Fruit fly (Drosophila melanogaster): ENCODE measurements around the gene CG10657.
A peak's percentile ranks its signal among the peaks of the same experiment; 100 is the strongest.

The CG10657 gene

DNA sequence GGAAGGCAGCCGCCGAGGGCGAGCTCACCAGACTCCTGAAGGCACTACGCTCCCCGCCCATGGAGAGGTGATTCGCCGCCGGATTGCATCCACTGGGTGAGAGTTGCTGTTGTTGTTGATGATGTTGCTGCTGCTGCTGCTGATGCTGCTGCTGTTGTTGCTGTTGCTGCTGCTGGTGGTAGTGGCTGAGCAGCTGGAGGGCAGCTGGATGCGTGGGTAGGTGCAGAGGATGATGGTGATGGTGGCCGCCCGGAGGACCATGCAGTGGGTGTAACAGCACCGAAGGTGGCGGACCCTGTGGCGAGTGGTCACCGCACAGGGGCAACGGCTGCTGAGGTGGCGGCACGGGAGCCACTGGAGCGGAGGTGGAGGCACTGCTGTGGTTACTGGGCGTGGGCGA is 33.4 kb downstream of the CG10657 start:
- TF ChIP-seq Meics (GFP tag; optimal IDR thresholded peaks at IDR 0.05), result no peak
- no peak for TF ChIP-seq CG17359 (tag; optimal IDR thresholded peaks at IDR 0.05)
- 0 out of 3 replicates have a peak, but pooled peaks have one; percentile 13 for TF ChIP-seq CG11093 (GFP tag; IDR thresholded peaks at IDR 0.05)
- peak; percentile 71 for TF ChIP-seq CG8478 (optimal IDR thresholded peaks at IDR 0.05)
- TF ChIP-seq CG1529 (GFP tag; optimal IDR thresholded peaks at IDR 0.05), result no peak
- no peak for TF ChIP-seq Hey (tag; optimal IDR thresholded peaks at IDR 0.05)
- TF ChIP-seq Ets65A (GFP tag), result peak; percentile 81
- TF ChIP-seq dm (GFP tag; optimal IDR thresholded peaks at IDR 0.05), result no peak
- TF ChIP-seq NK7.1 (GFP tag; optimal IDR thresholded peaks at IDR 0.05), result no peak
- no peak for TF ChIP-seq PHDP (tag; optimal IDR thresholded peaks at IDR 0.05)
- no peak for TF ChIP-seq CG11560 (tag; IDR thresholded peaks at IDR 0.05)
- TF ChIP-seq Med (GFP tag), result peak; percentile 23
- no peak for TF ChIP-seq h (optimal IDR thresholded peaks at IDR 0.05)
- TF ChIP-seq CG3163 (GFP tag; optimal IDR thresholded peaks at IDR 0.05), result no peak
- no peak for TF ChIP-seq scrt (GFP tag; optimal IDR thresholded peaks at IDR 0.05)
- TF ChIP-seq emc (GFP tag; optimal IDR thresholded peaks at IDR 0.05), result no peak
- 0 out of 3 replicates have a peak, but pooled peaks have one; percentile 21 for TF ChIP-seq Dbx (GFP tag; IDR thresholded peaks at IDR 0.05)

dm6 chr3L:12461953-12462352 is 35.1 kb downstream of the CG10657 start:
- TF ChIP-seq fru (optimal IDR thresholded peaks at IDR 0.05), result no peak
- TF ChIP-seq ab (GFP tag; optimal IDR thresholded peaks at IDR 0.05), result no peak
- TF ChIP-seq vvl (GFP tag; IDR thresholded peaks at IDR 0.05), result 0 out of 2 replicates have a peak, but pooled peaks have one; percentile 27
- TF ChIP-seq bsh (GFP tag; optimal IDR thresholded peaks at IDR 0.05), result no peak
- TF ChIP-seq tup (GFP tag; optimal IDR thresholded peaks at IDR 0.05), result no peak
- no peak for TF ChIP-seq CG9609 (GFP tag; optimal IDR thresholded peaks at IDR 0.05)
- TF ChIP-seq CG2199 (GFP tag; IDR thresholded peaks at IDR 0.05), result no peak
- no peak for TF ChIP-seq HmgD (GFP tag; optimal IDR thresholded peaks at IDR 0.05)
- TF ChIP-seq Nf-YA (GFP tag; IDR thresholded peaks at IDR 0.05), result no peak
- no peak for TF ChIP-seq CG14014 (GFP tag; IDR thresholded peaks at IDR 0.05)
- TF ChIP-seq CG18011 (GFP tag; optimal IDR thresholded peaks at IDR 0.05), result no peak
- TF ChIP-seq al (GFP tag; IDR thresholded peaks at IDR 0.05), result no peak
- no peak for TF ChIP-seq seq (GFP tag; IDR thresholded peaks at IDR 0.05)
- peak; percentile 76 for TF ChIP-seq oc (tag; optimal IDR thresholded peaks at IDR 0.05)
- TF ChIP-seq cad (GFP tag; optimal IDR thresholded peaks at IDR 0.05), result no peak
- no peak for TF ChIP-seq dysf (GFP tag; IDR thresholded peaks at IDR 0.05)
- no peak for TF ChIP-seq CG3838 (GFP tag; optimal IDR thresholded peaks at IDR 0.05)
- TF ChIP-seq CG9797 (GFP tag; optimal IDR thresholded peaks at IDR 0.05), result no peak
- peak; percentile 97 for TF ChIP-seq abd-A (tag; optimal IDR thresholded peaks at IDR 0.05)
- TF ChIP-seq CG1529 (GFP tag; optimal IDR thresholded peaks at IDR 0.05), result no peak
- no peak for TF ChIP-seq CG16779 (GFP tag; IDR thresholded peaks at IDR 0.05)
- no peak for TF ChIP-seq ac (GFP tag; optimal IDR thresholded peaks at IDR 0.05)
- no peak for TF ChIP-seq Sox100B (GFP tag; optimal IDR thresholded peaks at IDR 0.05)
- TF ChIP-seq CG16813 (GFP tag; IDR thresholded peaks at IDR 0.05; ENCODE audit: partially characterized antibody), result no peak
- TF ChIP-seq Opbp (GFP tag; IDR thresholded peaks at IDR 0.05; ENCODE audit: partially characterized antibody), result no peak
- no peak for TF ChIP-seq CG3407 (GFP tag; optimal IDR thresholded peaks at IDR 0.05)
- no peak for TF ChIP-seq CG13296 (GFP tag; optimal IDR thresholded peaks at IDR 0.05)
- peak; percentile 77 for TF ChIP-seq Blimp-1 (GFP tag; optimal IDR thresholded peaks at IDR 0.05)
- TF ChIP-seq luna (GFP tag; optimal IDR thresholded peaks at IDR 0.05), result no peak
- no peak for TF ChIP-seq CG18476 (GFP tag; optimal IDR thresholded peaks at IDR 0.05)
- peak; percentile 16 for TF ChIP-seq sd (tag; optimal IDR thresholded peaks at IDR 0.05)
- TF ChIP-seq shn (GFP tag; optimal IDR thresholded peaks at IDR 0.05), result no peak
- TF ChIP-seq Dek (tag; optimal IDR thresholded peaks at IDR 0.05), result no peak
- peak; percentile 87 for TF ChIP-seq Awh (GFP tag; IDR thresholded peaks at IDR 0.05)
- TF ChIP-seq sens-2 (GFP tag; IDR thresholded peaks at IDR 0.05), result no peak
- no peak for TF ChIP-seq Gug (GFP tag; IDR thresholded peaks at IDR 0.05)
- TF ChIP-seq BEAF-32 (GFP tag; optimal IDR thresholded peaks at IDR 0.05), result no peak

Measured in whole organism, embryonic.